Fruit fly (Drosophila melanogaster): ENCODE data around the gene Glut3.

- no peak for TF ChIP-seq CG8478 (optimal IDR thresholded peaks at IDR 0.05)
- no peak for TF ChIP-seq CTCF (optimal IDR thresholded peaks at IDR 0.05)
Measured at dm6 chr3R:16743073-16743821, 44.9 kb upstream of the Glut3 start.
